Fruit fly (Drosophila melanogaster): ENCODE measurements around the gene CG33764.

- TF ChIP-seq insv (optimal IDR thresholded peaks at IDR 0.05): no peak
- no peak for TF ChIP-seq psq (optimal IDR thresholded peaks at IDR 0.05)
Measured at dm6 chr3L:4254301-4254834, 12.9 kb downstream of the CG33764 start, which contains the start of the genes ago and CG1265.

Data from Kc167 (cell line).